Worm (Caenorhabditis elegans): ENCODE data around the gene sago-1.
A peak's percentile ranks its signal among the peaks of the same experiment; 100 is the strongest.

sago-1 gene

ce11 chrV:6303471-6303870 is at the start of gene sago-1:
Gene sago-1, plus strand, starts transcription at chrV:6303771.
- peak; percentile 32 for TF ChIP-seq aha-1 (tag)
- TF ChIP-seq lin-39 (tag; optimal IDR thresholded peaks at IDR 0.05): no peak

DNA sequence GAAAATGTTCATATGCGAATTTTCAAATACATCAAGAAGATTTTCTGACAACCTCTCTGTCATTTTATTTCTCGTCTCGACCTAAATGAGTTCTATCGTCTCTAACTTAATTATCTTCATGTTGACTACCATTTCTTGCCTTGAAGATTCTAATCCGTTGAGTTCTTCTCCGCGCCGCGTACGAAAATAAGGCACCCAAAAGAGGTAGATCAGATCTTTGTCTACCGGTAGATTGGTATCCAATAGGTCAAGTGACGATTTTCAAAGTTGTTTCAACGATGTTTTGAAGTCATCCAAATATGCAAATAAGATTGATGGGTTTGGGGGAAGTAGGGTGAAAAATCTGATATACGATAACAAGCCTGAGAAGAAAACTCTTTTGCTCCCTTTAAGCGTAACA is 49.6 kb upstream of the sago-1 start:
- TF ChIP-seq lim-7 (GFP tag; IDR thresholded peaks at IDR 0.05): no peak
- TF ChIP-seq php-3 (GFP tag; IDR thresholded peaks at IDR 0.05): no peak
- TF ChIP-seq nhr-48 (tag; optimal IDR thresholded peaks at IDR 0.05): no peak
- TF ChIP-seq R02D3.7 (tag; optimal IDR thresholded peaks at IDR 0.05): no peak

DNA sequence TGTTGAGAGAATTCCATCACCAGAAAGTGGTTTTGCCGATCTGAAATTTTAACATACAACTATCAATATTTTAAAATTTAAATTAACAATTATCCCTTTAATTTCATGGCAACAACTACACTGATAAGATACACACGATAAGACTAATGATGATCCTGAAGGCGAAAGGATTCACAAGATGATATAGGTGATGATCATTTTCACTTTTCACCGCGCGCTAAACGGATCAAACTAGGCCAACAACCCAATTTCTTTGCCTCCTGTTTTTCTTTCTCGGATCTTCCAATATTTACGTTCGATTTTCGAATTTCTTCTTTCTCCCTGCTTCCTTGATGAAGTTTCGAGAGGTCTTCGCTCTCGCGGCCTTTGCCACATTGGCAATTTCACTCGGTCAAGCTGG is 44.4 kb upstream of the sago-1 start, which contains the start of gene K08B12.1:
K08B12.1 (plus strand) TSS at position 229 of the 400 bp plus-strand sequence.
- TF ChIP-seq hlh-11 (tag; optimal IDR thresholded peaks at IDR 0.05) (no peak), nhr-10 (tag; optimal IDR thresholded peaks at IDR 0.05) (no peak), ztf-11 (tag; optimal IDR thresholded peaks at IDR 0.05) (no peak), nhr-237 (tag; optimal IDR thresholded peaks at IDR 0.05) (no peak), mxl-3 (GFP tag; optimal IDR thresholded peaks at IDR 0.05) (no peak), nhr-28 (tag; optimal IDR thresholded peaks at IDR 0.05) (peak; percentile 1), spr-3 (GFP tag; optimal IDR thresholded peaks at IDR 0.05) (no peak), nhr-102 (tag; optimal IDR thresholded peaks at IDR 0.05) (no peak)

DNA sequence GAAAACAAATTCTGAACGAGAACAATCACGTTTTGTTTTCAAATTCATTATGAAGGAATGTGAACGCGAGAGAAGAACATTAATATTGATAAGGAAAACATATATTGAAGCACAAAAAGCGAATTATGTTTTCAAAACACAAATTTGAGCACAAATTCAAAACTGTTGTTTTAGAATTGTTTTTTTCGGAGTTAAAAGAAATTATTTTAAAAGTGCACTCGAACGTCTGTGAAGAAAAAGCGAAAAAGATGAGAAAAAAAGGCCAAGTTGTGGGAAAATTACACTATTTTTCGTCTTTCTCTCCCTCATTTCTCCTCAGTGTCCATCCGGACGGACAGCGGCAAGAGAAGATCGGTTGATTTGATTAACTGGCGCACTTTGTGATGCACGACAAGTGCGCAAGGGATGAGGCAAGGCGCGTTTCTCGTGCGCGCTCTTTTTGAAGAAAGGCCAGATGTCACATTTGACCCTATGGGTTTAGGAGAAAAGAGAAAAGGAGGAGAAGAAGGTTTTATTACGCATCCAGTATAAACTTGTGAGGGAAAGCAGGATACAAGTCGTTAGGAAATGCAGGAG is 36.2 kb upstream of the sago-1 start, which contains the start of gene mrck-1:
mrck-1 (minus strand) TSS at position 51 of the 576 bp plus-strand sequence.
- TF ChIP-seq hlh-30 (tag; optimal IDR thresholded peaks at IDR 0.05; ENCODE audit: insufficient read depth) (peak; percentile 89), duxl-1 (tag; optimal IDR thresholded peaks at IDR 0.05; ENCODE audit: poor library complexity) (peak; percentile 58), dve-1 (tag; optimal IDR thresholded peaks at IDR 0.05; ENCODE audit: insufficient read depth) (peak; percentile 85), ceh-82 (tag; optimal IDR thresholded peaks at IDR 0.05) (no peak), hmg-1.1 (GFP tag; IDR thresholded peaks at IDR 0.05) (peak; percentile 90), dmd-6 (GFP tag; IDR thresholded peaks at IDR 0.05) (peak; percentile 87), pha-4 (GFP tag; IDR thresholded peaks at IDR 0.05) (no peak), pha-4 (tag; optimal IDR thresholded peaks at IDR 0.05) (no peak), egl-43 (GFP tag; IDR thresholded peaks at IDR 0.05) (peak; percentile 81), fkh-10 (GFP tag; optimal IDR thresholded peaks at IDR 0.05) (peak; percentile 94), ceh-32 (tag; optimal IDR thresholded peaks at IDR 0.05; ENCODE audit: poor library complexity) (peak; percentile 70), zfp-3 (GFP tag; conservative IDR thresholded peaks at IDR 0.05) (no peak), lin-29 (GFP tag; IDR thresholded peaks at IDR 0.05) (peak; percentile 49; the same call in 1 of the 2 replicates), nhr-48 (tag; optimal IDR thresholded peaks at IDR 0.05) (peak; percentile 93), nhr-102 (tag; optimal IDR thresholded peaks at IDR 0.05) (peak; percentile 86), ceh-44 (GFP tag; IDR thresholded peaks at IDR 0.05) (no peak), Y75B8A.6 (GFP tag; IDR thresholded peaks at IDR 0.05) (0 out of 2 replicates have a peak, but pooled peaks have one; percentile 46), nhr-28 (tag; optimal IDR thresholded peaks at IDR 0.05) (peak; percentile 72), arid-1 (GFP tag; conservative IDR thresholded peaks at IDR 0.05) (peak; percentile 84), nhr-42 (GFP tag; IDR thresholded peaks at IDR 0.05) (peak; percentile 76; the same call in 1 of the 2 replicates), zip-11 (GFP tag; IDR thresholded peaks at IDR 0.05) (no peak), nhr-111 (GFP tag; optimal IDR thresholded peaks at IDR 0.05) (no peak), unc-62 (GFP tag; optimal IDR thresholded peaks at IDR 0.05 in 1 of 2) (peak in 1 of 2 experiments; percentile 87), unc-62 (tag; optimal IDR thresholded peaks at IDR 0.05) (no peak), daf-12 (tag; optimal IDR thresholded peaks at IDR 0.05) (no peak), Y48G9A.11 (GFP tag; IDR thresholded peaks at IDR 0.05) (0 out of 2 replicates have a peak, but pooled peaks have one; percentile 50), lsy-2 (tag; optimal IDR thresholded peaks at IDR 0.05) (peak; percentile 72 to 92), fos-1 (tag; optimal IDR thresholded peaks at IDR 0.05) (no peak), sdz-12 (GFP tag; optimal IDR thresholded peaks at IDR 0.05) (no peak), ZK546.5 (tag; optimal IDR thresholded peaks at IDR 0.05) (no peak), aha-1 (tag) (peak; percentile 99), Y105C5A.15 (GFP tag; IDR thresholded peaks at IDR 0.05) (no peak), mes-2 (tag; optimal IDR thresholded peaks at IDR 0.05; ENCODE audit: poor library complexity, severe bottlenecking) (peak; percentile 92), saeg-2 (GFP tag; IDR thresholded peaks at IDR 0.05) (peak; percentile 51; the same call in 1 of the 2 replicates), nhr-6 (tag; optimal IDR thresholded peaks at IDR 0.05) (peak; percentile 83)

All from whole organism, L4 larva.